Worm (Caenorhabditis elegans): ENCODE measurements around the gene irld-29.

- no peak for TF ChIP-seq ama-1 (optimal IDR thresholded peaks at IDR 0.05)
- no peak for TF ChIP-seq fos-1 (tag; optimal IDR thresholded peaks at IDR 0.05)
- no peak for TF ChIP-seq aly-2 (tag; optimal IDR thresholded peaks at IDR 0.05)
- TF ChIP-seq efl-3 (GFP tag; optimal IDR thresholded peaks at IDR 0.05) = no peak
- no peak for TF ChIP-seq nhr-11 (tag; optimal IDR thresholded peaks at IDR 0.05)
- TF ChIP-seq blmp-1 (tag; optimal IDR thresholded peaks at IDR 0.05) = no peak
- no peak for TF ChIP-seq nhr-237 (tag; optimal IDR thresholded peaks at IDR 0.05)
- TF ChIP-seq jun-1 (tag; optimal IDR thresholded peaks at IDR 0.05) = no peak
- TF ChIP-seq nhr-76 (tag; optimal IDR thresholded peaks at IDR 0.05) = no peak
- no peak for TF ChIP-seq nhr-19 (GFP tag; conservative IDR thresholded peaks at IDR 0.05)
- no peak for TF ChIP-seq elt-2 (tag; optimal IDR thresholded peaks at IDR 0.05)
- TF ChIP-seq grh-1 (GFP tag; IDR thresholded peaks at IDR 0.05) = no peak
- TF ChIP-seq zag-1 (tag; optimal IDR thresholded peaks at IDR 0.05) = no peak
- no peak for TF ChIP-seq C34B4.2 (tag; optimal IDR thresholded peaks at IDR 0.05)
These were observed 34.7 kb downstream of the irld-29 start, which contains the start of gene irld-15 for ce11 chrV:2303775-2304174.
